Worm (Caenorhabditis elegans): ENCODE measurements around the gene Y75B8A.19.

ce11 chrIII:12188236-12188635, 38.2 kb upstream of the Y75B8A.19 start:
- TF ChIP-seq dao-5 (tag; optimal IDR thresholded peaks at IDR 0.05) (no peak), W03F9.2 (tag; optimal IDR thresholded peaks at IDR 0.05) (no peak)
